Fruit fly (Drosophila melanogaster): ENCODE data around the gene CG15160.

Gene CG15160

dm6 chr2L:18604986-18605385, 14.3 kb downstream of the CG15160 start, which contains the start of gene CG10413:
CG10413 (minus strand) TSS chr2L:18605249.
- TF ChIP-seq CG34406 (GFP tag; optimal IDR thresholded peaks at IDR 0.05) (peak; percentile 99), CG6276 (GFP tag; optimal IDR thresholded peaks at IDR 0.05) (no peak), salr (GFP tag; optimal IDR thresholded peaks at IDR 0.05) (peak in 1 of 2 experiments; percentile 97), OdsH (GFP tag; optimal IDR thresholded peaks at IDR 0.05) (peak; percentile 99), topi (GFP tag; optimal IDR thresholded peaks at IDR 0.05) (peak; percentile 98), CG11762 (GFP tag; optimal IDR thresholded peaks at IDR 0.05; ENCODE audit: insufficient read depth) (peak; percentile 99), vri (GFP tag; optimal IDR thresholded peaks at IDR 0.05) (no peak), Blimp-1 (GFP tag; optimal IDR thresholded peaks at IDR 0.05) (peak; percentile 94), CG4318 (GFP tag; optimal IDR thresholded peaks at IDR 0.05) (peak; percentile 95), Sox102F (GFP tag; optimal IDR thresholded peaks at IDR 0.05) (peak; percentile 99), Hr38 (GFP tag; optimal IDR thresholded peaks at IDR 0.05) (peak; percentile 87), acj6 (GFP tag; optimal IDR thresholded peaks at IDR 0.05) (peak; percentile 99), CG16779 (tag; optimal IDR thresholded peaks at IDR 0.05) (no peak), CG7368 (GFP tag; optimal IDR thresholded peaks at IDR 0.05) (peak; percentile 96), CG6854 (GFP tag; optimal IDR thresholded peaks at IDR 0.05) (peak; percentile 96), CG8319 (GFP tag; optimal IDR thresholded peaks at IDR 0.05) (peak; percentile 98), lz (GFP tag; optimal IDR thresholded peaks at IDR 0.05) (peak; percentile 99), svp (GFP tag) (no peak), esn (GFP tag; optimal IDR thresholded peaks at IDR 0.05) (peak; percentile 99), Ets21C (GFP tag; optimal IDR thresholded peaks at IDR 0.05) (peak; percentile 97), CG10631 (GFP tag; optimal IDR thresholded peaks at IDR 0.05) (peak; percentile 98), spab (GFP tag; optimal IDR thresholded peaks at IDR 0.05) (peak; percentile 96), CG11294 (GFP tag; IDR thresholded peaks at IDR 0.05) (peak; percentile 97), CG9139 (GFP tag; optimal IDR thresholded peaks at IDR 0.05) (peak; percentile 92), Sox14 (GFP tag; optimal IDR thresholded peaks at IDR 0.05) (peak; percentile 99), achi (GFP tag; optimal IDR thresholded peaks at IDR 0.05) (peak; percentile 98), eg (GFP tag; IDR thresholded peaks at IDR 0.05) (peak; percentile 97), CG1621 (tag; optimal IDR thresholded peaks at IDR 0.05) (peak; percentile 96), Hr4 (GFP tag; optimal IDR thresholded peaks at IDR 0.05) (peak; percentile 99), fkh (GFP tag; optimal IDR thresholded peaks at IDR 0.05) (peak; percentile 79), Gug (GFP tag; IDR thresholded peaks at IDR 0.05) (peak; percentile 97), dac (GFP tag; optimal IDR thresholded peaks at IDR 0.05) (peak; percentile 98), Hr39 (GFP tag; optimal IDR thresholded peaks at IDR 0.05) (peak; percentile 99), dsx (GFP tag; optimal IDR thresholded peaks at IDR 0.05; ENCODE audit: poor library complexity, severe bottlenecking) (peak; percentile 95), cyc (GFP tag; optimal IDR thresholded peaks at IDR 0.05) (peak; percentile 99), CG15336 (GFP tag; IDR thresholded peaks at IDR 0.05) (peak; percentile 98), net (GFP tag; optimal IDR thresholded peaks at IDR 0.05) (peak; percentile 98), ss (GFP tag; optimal IDR thresholded peaks at IDR 0.05) (peak in 1 of 2 experiments; percentile 97), CG11902 (GFP tag; optimal IDR thresholded peaks at IDR 0.05) (peak; percentile 97), CG6163 (GFP tag; IDR thresholded peaks at IDR 0.05) (peak; percentile 96), CG10669 (GFP tag; optimal IDR thresholded peaks at IDR 0.05) (peak; percentile 98), fd85E (GFP tag; optimal IDR thresholded peaks at IDR 0.05) (no peak), CG6792 (GFP tag; optimal IDR thresholded peaks at IDR 0.05) (peak; percentile 98), CG6808 (GFP tag; optimal IDR thresholded peaks at IDR 0.05) (peak; percentile 97), CG3919 (GFP tag; optimal IDR thresholded peaks at IDR 0.05) (peak; percentile 99), Lpt (GFP tag; optimal IDR thresholded peaks at IDR 0.05) (peak; percentile 97), Eip93F (GFP tag; optimal IDR thresholded peaks at IDR 0.05) (peak; percentile 97), Sox15 (GFP tag; optimal IDR thresholded peaks at IDR 0.05) (peak; percentile 98), pdm3 (GFP tag; optimal IDR thresholded peaks at IDR 0.05) (peak; percentile 99), CG31627 (GFP tag; optimal IDR thresholded peaks at IDR 0.05) (peak; percentile 99), CG3032 (tag; optimal IDR thresholded peaks at IDR 0.05) (peak; percentile 98), CG8632 (GFP tag; optimal IDR thresholded peaks at IDR 0.05) (peak; percentile 98)
